Fruit fly (Drosophila melanogaster) ovary, adult (tissue): Measurements from ENCODE around the gene CG13068.
A peak's percentile ranks its signal among the peaks of the same experiment; 100 is the strongest.

Experiments
- CG17801 ChIP-seq: fragments of 200-800 bp; optimal IDR thresholded peaks from 2 replicates; lab custom pipeline; 2019; ENCODE audit warnings: missing biosample characterization, mild to moderate bottlenecking, missing genetic modification characterization, moderate library complexity; ENCODE audit not compliant: partially characterized antibody

Gene CG13068

dm6 chr3L:16269092-16269491 lies at the start of gene CG13068:
TSS of gene CG13068 (plus strand) at chr3L:16269392.
- no peak for TF ChIP-seq CG17801 (GFP tag; lab: Kevin White, UChicago)

dm6 chr3L:16221278-16221677 lies 47.9 kb upstream of the CG13068 start:
- no peak for TF ChIP-seq CG17801 (GFP tag; lab: Kevin White, UChicago)

- no peak for TF ChIP-seq CG17801 (GFP tag; lab: Kevin White, UChicago)
Observed at dm6 chr3L:16221800-16222199, 47.4 kb upstream of the CG13068 start.

dm6 chr3L:16225175-16225574 lies 44.0 kb upstream of the CG13068 start:
- TF ChIP-seq CG17801 (GFP tag; lab: Kevin White, UChicago), result no peak

dm6 chr3L:16228659-16229205 lies 40.5 kb upstream of the CG13068 start, which contains the start of gene Tmx3:
TSS of gene Tmx3 (plus strand) at chr3L:16229100.
- peak; percentile 71 for TF ChIP-seq CG17801 (GFP tag; lab: Kevin White, UChicago)

dm6 chr3L:16231857-16232256 lies 37.3 kb upstream of the CG13068 start, which contains the start of the genes PDCD-5 and MED10:
TSS of gene PDCD-5 (minus strand) at chr3L:16232038.
TSS of gene MED10 (plus strand) at chr3L:16232084.
- TF ChIP-seq CG17801 (GFP tag; lab: Kevin White, UChicago), result peak; percentile 60

- peak; percentile 11 for TF ChIP-seq CG17801 (GFP tag; lab: Kevin White, UChicago)
Observed at dm6 chr3L:16232924-16233323, 36.3 kb upstream of the CG13068 start, which contains the start of gene Hsc20. TSS of gene Hsc20 (plus strand) at chr3L:16233127.

dm6 chr3L:16233850-16234494 lies 35.2 kb upstream of the CG13068 start:
- no peak for TF ChIP-seq CG17801 (GFP tag; lab: Kevin White, UChicago)

dm6 chr3L:16241296-16241695 lies 27.9 kb upstream of the CG13068 start:
- no peak for TF ChIP-seq CG17801 (GFP tag; lab: Kevin White, UChicago)

- no peak for TF ChIP-seq CG17801 (GFP tag; lab: Kevin White, UChicago)
Observed at dm6 chr3L:16252255-16252654, 16.9 kb upstream of the CG13068 start, which contains the start of gene CG13055. TSS of gene CG13055 (minus strand) at chr3L:16252355.

dm6 chr3L:16257118-16257627 lies 12.0 kb upstream of the CG13068 start, which contains the start of gene CG13054:
TSS of gene CG13054 (minus strand) at chr3L:16257191.
- TF ChIP-seq CG17801 (GFP tag; lab: Kevin White, UChicago), result no peak

- TF ChIP-seq CG17801 (GFP tag; lab: Kevin White, UChicago), result no peak
Observed at dm6 chr3L:16259552-16259951, 9.6 kb upstream of the CG13068 start, which contains the start of gene CG13053. TSS of gene CG13053 (minus strand) at chr3L:16259722.

- no peak for TF ChIP-seq CG17801 (GFP tag; lab: Kevin White, UChicago)
Observed at dm6 chr3L:16261505-16261904, 7.7 kb upstream of the CG13068 start, which contains the start of gene CG34247. TSS of gene CG34247 (minus strand) at chr3L:16261605.

- TF ChIP-seq CG17801 (GFP tag; lab: Kevin White, UChicago), result no peak
Observed at dm6 chr3L:16262440-16262839, 6.8 kb upstream of the CG13068 start, which contains the start of gene CG13071. TSS of gene CG13071 (plus strand) at chr3L:16262740.

dm6 chr3L:16263043-16263442 lies 6.1 kb upstream of the CG13068 start, which contains the start of gene CG13070:
TSS of gene CG13070 (plus strand) at chr3L:16263343.
- no peak for TF ChIP-seq CG17801 (GFP tag; lab: Kevin White, UChicago)
